Worm (Caenorhabditis elegans): ENCODE measurements around the gene cbp-1.

The cbp-1 gene

ce11 chrIII:9775916-9776315 lies 9.6 kb downstream of the cbp-1 start:
- TF ChIP-seq lin-15B (tag; optimal IDR thresholded peaks at IDR 0.05) (peak; percentile 18), aly-2 (tag; optimal IDR thresholded peaks at IDR 0.05) (no peak)

DNA sequence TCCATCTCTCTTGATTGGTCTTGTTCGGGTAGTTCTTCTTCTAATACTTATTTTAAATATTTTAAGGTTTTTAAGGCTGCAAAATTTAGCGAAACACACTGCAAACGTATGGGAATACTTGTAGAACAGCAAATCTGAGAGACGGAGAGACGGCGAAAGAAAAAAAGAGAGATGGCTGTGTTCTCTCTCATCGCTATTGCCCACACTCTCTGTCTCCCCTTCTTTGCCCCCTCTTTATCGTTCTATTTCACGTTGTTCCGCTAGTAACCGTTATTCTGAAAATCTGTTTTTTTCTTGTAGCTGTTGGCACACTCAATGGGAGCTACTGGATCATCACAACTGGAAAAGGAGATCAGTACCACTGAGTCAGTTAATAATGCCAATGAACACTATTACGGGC lies 10.0 kb downstream of the cbp-1 start, which contains the start of gene usp-46:
TSS of gene usp-46 (plus strand) at position 301 of the 400 bp plus-strand sequence.
- TF ChIP-seq lin-39 (tag; optimal IDR thresholded peaks at IDR 0.05) = peak; percentile 10
- no peak for TF ChIP-seq egl-27 (tag; optimal IDR thresholded peaks at IDR 0.05)
- peak; percentile 43 for TF ChIP-seq hmg-11 (tag; optimal IDR thresholded peaks at IDR 0.05)
- no peak for TF ChIP-seq ceh-82 (tag; optimal IDR thresholded peaks at IDR 0.05)
- TF ChIP-seq jun-1 (tag; optimal IDR thresholded peaks at IDR 0.05) = no peak
- TF ChIP-seq sea-2 (GFP tag; optimal IDR thresholded peaks at IDR 0.05) = no peak
- peak; percentile 29 for TF ChIP-seq nfya-1 (tag; optimal IDR thresholded peaks at IDR 0.05; ENCODE audit: insufficient read depth)
- TF ChIP-seq nhr-28 (tag; optimal IDR thresholded peaks at IDR 0.05) = no peak
- TF ChIP-seq fkh-2 (tag; optimal IDR thresholded peaks at IDR 0.05) = no peak
- TF ChIP-seq elt-2 (tag; optimal IDR thresholded peaks at IDR 0.05) = peak; percentile 20
- TF ChIP-seq aly-2 (tag; optimal IDR thresholded peaks at IDR 0.05) = no peak

ce11 chrIII:9779080-9779479 lies 12.8 kb downstream of the cbp-1 start:
- TF ChIP-seq ztf-11 (tag; optimal IDR thresholded peaks at IDR 0.05) (no peak), nhr-237 (tag; optimal IDR thresholded peaks at IDR 0.05) (no peak), ZK546.5 (tag; optimal IDR thresholded peaks at IDR 0.05) (no peak), pqm-1 (tag; optimal IDR thresholded peaks at IDR 0.05) (no peak), ceh-16 (tag; optimal IDR thresholded peaks at IDR 0.05) (no peak), eor-1 (tag; optimal IDR thresholded peaks at IDR 0.05) (no peak), lsy-12 (tag; optimal IDR thresholded peaks at IDR 0.05) (no peak), jun-1 (tag; optimal IDR thresholded peaks at IDR 0.05) (no peak), fos-1 (tag; optimal IDR thresholded peaks at IDR 0.05) (no peak), ztf-4 (tag; optimal IDR thresholded peaks at IDR 0.05) (no peak), nhr-76 (tag; optimal IDR thresholded peaks at IDR 0.05) (no peak), nhr-23 (tag; optimal IDR thresholded peaks at IDR 0.05) (no peak), unc-62 (GFP tag; optimal IDR thresholded peaks at IDR 0.05) (no peak), elt-1 (tag; optimal IDR thresholded peaks at IDR 0.05) (no peak), nhr-77 (tag; optimal IDR thresholded peaks at IDR 0.05) (no peak), pha-4 (tag; optimal IDR thresholded peaks at IDR 0.05) (no peak), zag-1 (tag; optimal IDR thresholded peaks at IDR 0.05) (no peak)

DNA sequence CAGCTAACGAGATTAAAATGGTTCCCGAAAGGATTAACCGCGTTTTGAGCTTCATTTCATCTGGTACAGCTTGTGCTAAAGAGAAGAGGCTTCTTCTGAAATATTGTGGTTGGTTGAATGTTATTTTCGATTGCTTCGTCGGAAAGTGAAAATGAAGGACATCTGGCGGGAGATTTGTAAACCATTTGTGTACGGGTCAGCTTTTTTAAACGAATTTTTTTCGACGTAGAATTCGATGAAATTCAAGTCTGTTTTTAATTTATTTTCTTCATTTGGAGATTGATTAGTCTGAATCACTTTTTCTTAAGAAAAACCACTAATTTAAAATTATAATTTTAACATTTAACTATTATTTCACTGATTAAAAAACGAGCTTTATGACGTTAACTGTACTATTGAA lies 13.9 kb downstream of the cbp-1 start, which contains the start of gene sqv-3:
TSS of gene sqv-3 (minus strand) at position 101 of the 400 bp plus-strand sequence.
- TF ChIP-seq tbx-2 (tag; optimal IDR thresholded peaks at IDR 0.05) = no peak
- TF ChIP-seq skn-1 (tag; optimal IDR thresholded peaks at IDR 0.05) = no peak
- no peak for TF ChIP-seq eor-1 (tag; optimal IDR thresholded peaks at IDR 0.05)
- TF ChIP-seq nhr-12 (tag; optimal IDR thresholded peaks at IDR 0.05) = no peak
- TF ChIP-seq sea-2 (GFP tag; optimal IDR thresholded peaks at IDR 0.05) = no peak
- TF ChIP-seq fkh-2 (tag; optimal IDR thresholded peaks at IDR 0.05) = no peak
- no peak for TF ChIP-seq fkh-10 (GFP tag; optimal IDR thresholded peaks at IDR 0.05)
- no peak for TF ChIP-seq jun-1 (tag; optimal IDR thresholded peaks at IDR 0.05)
- no peak for TF ChIP-seq unc-39 (tag; optimal IDR thresholded peaks at IDR 0.05)
- TF ChIP-seq pha-4 (tag; optimal IDR thresholded peaks at IDR 0.05) = no peak
- TF ChIP-seq ceh-9 (tag; optimal IDR thresholded peaks at IDR 0.05) = no peak
- no peak for TF ChIP-seq ceh-82 (tag; optimal IDR thresholded peaks at IDR 0.05)

- peak; percentile 73 for TF ChIP-seq nhr-23 (tag; optimal IDR thresholded peaks at IDR 0.05)
- TF ChIP-seq elt-1 (tag; optimal IDR thresholded peaks at IDR 0.05) = no peak
- TF ChIP-seq egl-27 (tag; optimal IDR thresholded peaks at IDR 0.05) = no peak
- TF ChIP-seq pha-4 (tag; optimal IDR thresholded peaks at IDR 0.05) = peak; percentile 92
- TF ChIP-seq nhr-28 (tag; optimal IDR thresholded peaks at IDR 0.05) = no peak
- peak; percentile 75 for TF ChIP-seq skn-1 (tag; optimal IDR thresholded peaks at IDR 0.05)
- peak; percentile 94 for TF ChIP-seq pqm-1 (tag; optimal IDR thresholded peaks at IDR 0.05)
- TF ChIP-seq lsy-12 (tag; optimal IDR thresholded peaks at IDR 0.05) = peak; percentile 80
- peak; percentile 16 for TF ChIP-seq fkh-10 (GFP tag; optimal IDR thresholded peaks at IDR 0.05)
- peak; percentile 3 for TF ChIP-seq ZK546.5 (tag; optimal IDR thresholded peaks at IDR 0.05)
- TF ChIP-seq nhr-77 (tag; optimal IDR thresholded peaks at IDR 0.05) = peak; percentile 40
- no peak for TF ChIP-seq tbx-2 (tag; optimal IDR thresholded peaks at IDR 0.05)
- TF ChIP-seq jun-1 (tag; optimal IDR thresholded peaks at IDR 0.05) = peak; percentile 90
- TF ChIP-seq nhr-25 (tag; optimal IDR thresholded peaks at IDR 0.05) = peak; percentile 65
- no peak for TF ChIP-seq nhr-237 (tag; optimal IDR thresholded peaks at IDR 0.05)
- peak; percentile 80 for TF ChIP-seq lin-39 (tag; optimal IDR thresholded peaks at IDR 0.05)
- peak; percentile 46 for TF ChIP-seq egl-5 (tag; optimal IDR thresholded peaks at IDR 0.05)
- peak; percentile 90 for TF ChIP-seq nfya-1 (tag; optimal IDR thresholded peaks at IDR 0.05; ENCODE audit: insufficient read depth)
- TF ChIP-seq nhr-12 (tag; optimal IDR thresholded peaks at IDR 0.05) = no peak
- TF ChIP-seq zag-1 (tag; optimal IDR thresholded peaks at IDR 0.05) = no peak
- TF ChIP-seq lin-15B (tag; optimal IDR thresholded peaks at IDR 0.05) = peak; percentile 98
- TF ChIP-seq ceh-28 (tag; optimal IDR thresholded peaks at IDR 0.05) = peak; percentile 66
- no peak for TF ChIP-seq nhr-67 (tag; optimal IDR thresholded peaks at IDR 0.05)
- no peak for TF ChIP-seq nhr-11 (tag; optimal IDR thresholded peaks at IDR 0.05)
- TF ChIP-seq ama-1 (optimal IDR thresholded peaks at IDR 0.05) = peak; percentile 74
- peak; percentile 58 for TF ChIP-seq nhr-43 (tag; optimal IDR thresholded peaks at IDR 0.05; ENCODE audit: poor library complexity, severe bottlenecking)
- TF ChIP-seq ztf-4 (tag; optimal IDR thresholded peaks at IDR 0.05) = peak; percentile 52
- no peak for TF ChIP-seq ceh-9 (tag; optimal IDR thresholded peaks at IDR 0.05)
- peak; percentile 70 for TF ChIP-seq snpc-4 (tag; optimal IDR thresholded peaks at IDR 0.05)
Observed at ce11 chrIII:9780665-9781304, 14.5 kb downstream of the cbp-1 start, which contains the start of gene vha-1. TSS of gene vha-1 (plus strand) at chrIII:9781254.

All from whole organism, L3 larva.